Worm (Caenorhabditis elegans) whole organism, L2 larva: Measurements from ENCODE around the gene Y47D3A.20.

Experiments
- C34F6.9 ChIP-seq: fragments of 150-350 bp; optimal IDR thresholded peaks from 2 replicates; lab custom pipeline; 2014; ENCODE audit warnings: missing biosample characterization, missing genetic modification characterization
- F13H6.1 ChIP-seq: sonication (generic microtip); optimal IDR thresholded peaks from 2 replicates; lab custom pipeline; 2016; ENCODE audit warnings: missing genetic modification characterization, missing compliant biosample characterization
- R02D3.7 ChIP-seq: fragments of 150-350 bp; optimal IDR thresholded peaks from 2 replicates; lab custom pipeline; 2014; ENCODE audit warnings: missing biosample characterization, missing genetic modification characterization
- Y55F3AM.14 ChIP-seq: fragments of 200-800 bp; sonication (Bioruptor generic); optimal IDR thresholded peaks from 2 replicates; lab custom pipeline; 2018; ENCODE audit warnings: mild to moderate bottlenecking, missing genetic modification characterization, missing compliant biosample characterization
- ZK546.5 ChIP-seq: sonication (generic microtip); optimal IDR thresholded peaks from 2 replicates; lab custom pipeline; 2017; ENCODE audit warnings: missing biosample characterization, missing genetic modification characterization
- alr-1 ChIP-seq: fragments of 150-350 bp; optimal IDR thresholded peaks from 2 replicates; lab custom pipeline; 2014; ENCODE audit warnings: missing biosample characterization, missing genetic modification characterization
- blmp-1 ChIP-seq: sonication (generic microtip); optimal IDR thresholded peaks from 2 replicates; lab custom pipeline; 2017; ENCODE audit warnings: missing genetic modification characterization, mild to moderate bottlenecking, missing compliant biosample characterization, antibody characterized with exemption, moderate library complexity; ENCODE audit not compliant: insufficient read depth
- ceh-16 ChIP-seq: fragments of 150-350 bp; optimal IDR thresholded peaks from 2 replicates; lab custom pipeline; 2014; ENCODE audit warnings: missing biosample characterization, missing genetic modification characterization
- ceh-82 ChIP-seq: fragments of 150-350 bp; optimal IDR thresholded peaks from 2 replicates; lab custom pipeline; 2014; ENCODE audit warnings: missing biosample characterization, missing genetic modification characterization
- elt-1 ChIP-seq: fragments of 150-350 bp; optimal IDR thresholded peaks from 2 replicates; lab custom pipeline; 2014; ENCODE audit warnings: missing biosample characterization, missing genetic modification characterization
- fos-1 ChIP-seq: fragments of 150-350 bp; optimal IDR thresholded peaks from 2 replicates; lab custom pipeline; 2014; ENCODE audit warnings: missing biosample characterization, missing genetic modification characterization
- gmeb-1 ChIP-seq: fragments of 150-350 bp; optimal IDR thresholded peaks from 2 replicates; lab custom pipeline; 2014; ENCODE audit warnings: missing biosample characterization, missing genetic modification characterization
- lin-11 ChIP-seq: fragments of 150-350 bp; sonication (generic microtip); optimal IDR thresholded peaks from 2 replicates; lab custom pipeline; 2014; ENCODE audit warnings: missing biosample characterization, missing genetic modification characterization, inconsistent platforms, mixed read lengths
- lin-13 ChIP-seq: fragments of 150-350 bp; optimal IDR thresholded peaks from 2 replicates; lab custom pipeline; 2014; ENCODE audit warnings: missing biosample characterization, missing genetic modification reagents, missing genetic modification characterization
- lin-39 ChIP-seq: fragments of 150-350 bp; optimal IDR thresholded peaks from 2 replicates; lab custom pipeline; 2014; ENCODE audit warnings: missing biosample characterization, missing genetic modification reagents, missing genetic modification characterization
- mab-5 ChIP-seq: fragments of 150-350 bp; optimal IDR thresholded peaks from 2 replicates; lab custom pipeline; 2014; ENCODE audit warnings: missing biosample characterization, missing genetic modification characterization
- mbf-1 ChIP-seq: sonication (generic microtip); optimal IDR thresholded peaks from 2 replicates; lab custom pipeline; 2017; ENCODE audit warnings: missing biosample characterization, missing genetic modification characterization
- mdl-1 ChIP-seq, 2 experiments: fragments of 150-350 bp in 1 of 2; sonication (generic microtip) in 1 of 2; optimal IDR thresholded peaks; 2 replicates each; lab custom pipeline; 2017; ENCODE audit warnings: missing biosample characterization in 2 of 2, missing genetic modification characterization in 2 of 2
- nhr-10 ChIP-seq: sonication (generic microtip); optimal IDR thresholded peaks from 2 replicates; lab custom pipeline; 2017; ENCODE audit warnings: missing biosample characterization, missing genetic modification characterization
- nhr-12 ChIP-seq: fragments of 150-350 bp; optimal IDR thresholded peaks from 2 replicates; lab custom pipeline; 2014; ENCODE audit warnings: missing biosample characterization, missing genetic modification characterization
- nhr-129 ChIP-seq: fragments of 150-350 bp; optimal IDR thresholded peaks from 2 replicates; lab custom pipeline; 2014; ENCODE audit warnings: missing biosample characterization, missing genetic modification characterization
- nhr-21 ChIP-seq: fragments of 150-350 bp; optimal IDR thresholded peaks from 2 replicates; lab custom pipeline; 2014; ENCODE audit warnings: missing biosample characterization, missing genetic modification characterization
- nhr-23 ChIP-seq: fragments of 150-350 bp; optimal IDR thresholded peaks from 2 replicates; lab custom pipeline; 2014; ENCODE audit warnings: missing biosample characterization, missing genetic modification reagents, missing genetic modification characterization
- nhr-237 ChIP-seq: fragments of 150-350 bp; optimal IDR thresholded peaks from 2 replicates; lab custom pipeline; 2014; ENCODE audit warnings: missing biosample characterization, missing genetic modification characterization
- nhr-25 ChIP-seq: fragments of 150-350 bp; sonication (generic microtip); optimal IDR thresholded peaks from 3 replicates; lab custom pipeline; 2014; ENCODE audit warnings: missing biosample characterization, missing genetic modification characterization
- nhr-6 ChIP-seq: fragments of 150-350 bp; optimal IDR thresholded peaks from 2 replicates; lab custom pipeline; 2014; ENCODE audit warnings: missing biosample characterization, missing genetic modification characterization
- nhr-77 ChIP-seq: fragments of 150-350 bp; optimal IDR thresholded peaks from 2 replicates; lab custom pipeline; 2014; ENCODE audit warnings: missing biosample characterization, missing genetic modification characterization
- peb-1 ChIP-seq: fragments of 150-350 bp; optimal IDR thresholded peaks from 2 replicates; lab custom pipeline; 2014; ENCODE audit warnings: missing biosample characterization, missing genetic modification characterization
- sem-4 ChIP-seq: fragments of 150-350 bp; optimal IDR thresholded peaks from 2 replicates; lab custom pipeline; 2014; ENCODE audit warnings: missing biosample characterization, missing genetic modification reagents, missing genetic modification characterization
- skn-1 ChIP-seq: sonication (generic microtip); optimal IDR thresholded peaks from 2 replicates; lab custom pipeline; 2017; ENCODE audit warnings: missing biosample characterization, missing genetic modification characterization
- sma-3 ChIP-seq: sonication (generic microtip); optimal IDR thresholded peaks from 2 replicates; lab custom pipeline; 2016; ENCODE audit warnings: missing genetic modification reagents, missing genetic modification characterization, missing compliant biosample characterization
- sma-9 ChIP-seq, 2 experiments: fragments of 150-350 bp in 1 of 2; sonication (generic microtip) in 1 of 2; optimal IDR thresholded peaks; 2 replicates each; lab custom pipeline; 2014 to 2016; ENCODE audit warnings: missing genetic modification characterization in 2 of 2, mild to moderate bottlenecking in 1 of 2, missing biosample characterization in 1 of 2, missing compliant biosample characterization in 1 of 2, missing genetic modification reagents in 1 of 2, moderate library complexity in 1 of 2
- snpc-4 ChIP-seq: fragments of 150-350 bp; optimal IDR thresholded peaks from 2 replicates; lab custom pipeline; 2014; ENCODE audit warnings: missing biosample characterization, missing genetic modification characterization
- unc-39 ChIP-seq: fragments of 150-350 bp; optimal IDR thresholded peaks from 2 replicates; lab custom pipeline; 2014; ENCODE audit warnings: missing biosample characterization, missing genetic modification characterization
- unc-55 ChIP-seq: fragments of 150-350 bp; sonication (generic microtip); optimal IDR thresholded peaks from 3 replicates; lab custom pipeline; 2014; ENCODE audit warnings: missing biosample characterization, missing genetic modification reagents, missing genetic modification characterization
- unc-62 ChIP-seq: fragments of 150-350 bp; optimal IDR thresholded peaks from 2 replicates; lab custom pipeline; 2014; ENCODE audit warnings: missing biosample characterization, missing genetic modification reagents, missing genetic modification characterization
- zag-1 ChIP-seq: fragments of 150-350 bp; optimal IDR thresholded peaks from 2 replicates; lab custom pipeline; 2014; ENCODE audit warnings: missing biosample characterization, missing genetic modification characterization
- ztf-1 ChIP-seq: fragments of 200-800 bp; sonication (Bioruptor generic); conservative IDR thresholded peaks from 2 replicates; pipeline ENCODE4 v1.3.6; 2022; ENCODE audit warnings: missing genetic modification characterization, missing compliant biosample characterization
- ztf-11 ChIP-seq: sonication (generic microtip); optimal IDR thresholded peaks from 2 replicates; lab custom pipeline; 2017; ENCODE audit warnings: missing biosample characterization, missing genetic modification characterization
- ztf-4 ChIP-seq: fragments of 150-350 bp; optimal IDR thresholded peaks from 2 replicates; lab custom pipeline; 2014; ENCODE audit warnings: missing biosample characterization, missing genetic modification characterization

The Y47D3A.20 gene

DNA sequence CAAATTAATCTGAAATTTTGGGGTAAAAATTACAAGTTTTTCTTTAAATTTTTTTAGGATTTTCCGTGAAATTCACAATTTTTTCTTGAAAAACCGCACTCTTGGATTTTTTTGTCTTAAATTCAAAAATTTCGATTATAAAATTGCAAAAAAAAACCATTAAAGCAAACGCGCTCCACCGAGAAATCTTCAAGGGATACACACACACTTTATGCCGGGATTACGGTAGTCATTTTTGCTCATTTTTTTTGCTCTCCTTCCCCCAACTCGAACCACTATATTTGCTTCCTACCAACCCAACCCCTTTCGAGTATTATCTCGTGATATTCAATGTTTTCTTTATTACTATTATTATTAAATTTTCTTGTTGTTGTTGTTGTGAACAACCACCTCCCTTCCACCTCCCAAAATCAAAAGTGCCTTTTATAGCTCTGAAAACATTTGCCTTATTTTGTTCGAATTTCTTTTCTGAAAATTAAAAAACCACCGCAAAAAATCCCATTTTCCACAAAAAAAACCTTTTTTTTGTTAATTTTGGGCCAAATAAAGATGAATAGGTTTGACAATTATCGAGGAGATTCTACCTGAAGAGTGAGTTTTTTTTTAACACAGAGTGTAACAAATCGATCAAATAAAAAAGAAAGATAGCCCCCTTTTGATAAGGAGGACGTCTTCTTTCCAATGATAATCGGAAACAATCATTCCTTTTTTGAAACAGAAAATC is 23.0 kb upstream of the Y47D3A.20 start, which contains the start of gene Y47D3A.32:
TSS of gene Y47D3A.32 (plus strand) at position 674 of the 724 bp plus-strand sequence.
- TF ChIP-seq nhr-129 (tag; lab: Kevin White, UChicago) (no peak), unc-62 (GFP tag; lab: Kevin White, UChicago) (no peak), nhr-25 (tag; lab: Kevin White, UChicago) (no peak), mdl-1 (tag; optimal IDR thresholded peaks at IDR 0.05; lab: Kevin White, UChicago) (no peak), F13H6.1 (no peak), elt-1 (tag; lab: Kevin White, UChicago) (no peak), nhr-237 (tag; lab: Kevin White, UChicago) (no peak), ztf-4 (no peak), sma-3 (GFP tag; lab: Kevin White, UChicago) (no peak), skn-1 (tag; lab: Kevin White, UChicago) (no peak), nhr-21 (tag; lab: Kevin White, UChicago) (no peak), ceh-82 (tag; lab: Kevin White, UChicago) (no peak), nhr-12 (tag; lab: Kevin White, UChicago) (no peak), lin-13 (GFP tag; lab: Kevin White, UChicago) (no peak), mab-5 (tag; lab: Kevin White, UChicago) (no peak), mbf-1 (no peak)

DNA sequence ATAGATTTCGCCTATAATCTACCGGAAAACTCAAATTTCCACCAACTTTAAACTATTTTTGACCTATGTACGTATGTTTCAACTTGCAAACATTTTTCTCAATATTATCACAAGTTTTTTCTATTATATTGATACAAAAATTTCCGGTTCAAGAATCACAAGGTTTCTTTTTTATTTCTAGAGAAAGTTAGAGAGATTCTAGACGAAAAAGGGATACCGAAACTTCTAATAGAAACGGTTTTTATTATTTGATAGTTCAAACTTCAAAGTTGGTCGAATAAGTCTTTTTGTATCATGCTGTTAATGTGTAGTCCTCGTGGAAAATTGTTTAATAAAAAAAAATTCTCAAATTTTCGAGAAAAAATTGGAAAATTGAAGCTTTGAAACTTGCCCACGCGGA is 19.8 kb upstream of the Y47D3A.20 start:
- TF ChIP-seq nhr-129 (tag; lab: Kevin White, UChicago) (no peak), gmeb-1 (tag; lab: Kevin White, UChicago) (peak; percentile 23), nhr-23 (tag; lab: Kevin White, UChicago) (no peak), blmp-1 (tag; lab: Kevin White, UChicago) (peak; percentile 70), C34F6.9 (tag; lab: Kevin White, UChicago) (no peak), unc-39 (no peak), nhr-25 (tag; lab: Kevin White, UChicago) (peak; percentile 82), peb-1 (tag; lab: Kevin White, UChicago) (no peak), ceh-16 (tag; lab: Kevin White, UChicago) (no peak), zag-1 (no peak), mdl-1 (tag; optimal IDR thresholded peaks at IDR 0.05; lab: Kevin White, UChicago) (no peak), nhr-10 (tag; lab: Kevin White, UChicago) (no peak), nhr-12 (tag; lab: Kevin White, UChicago) (no peak), ZK546.5 (tag; lab: Kevin White, UChicago) (no peak), unc-55 (no peak), nhr-6 (tag; lab: Kevin White, UChicago) (no peak), snpc-4 (no peak), R02D3.7 (tag; lab: Kevin White, UChicago) (no peak), lin-11 (tag; lab: Kevin White, UChicago) (no peak), ztf-11 (tag; lab: Kevin White, UChicago) (no peak), fos-1 (tag; lab: Kevin White, UChicago) (no peak), lin-39 (tag; lab: Kevin White, UChicago) (no peak), alr-1 (tag; lab: Kevin White, UChicago) (no peak), nhr-77 (tag; lab: Kevin White, UChicago) (no peak), sma-9 (GFP tag; optimal IDR thresholded peaks at IDR 0.05; lab: Kevin White, UChicago) (peak; percentile 75), sma-9 (tag; optimal IDR thresholded peaks at IDR 0.05; lab: Kevin White, UChicago) (no peak), sma-3 (GFP tag; lab: Kevin White, UChicago) (peak; percentile 23), ztf-1 (no peak), Y55F3AM.14 (GFP tag; lab: Kevin White, UChicago) (no peak), sem-4 (tag; lab: Kevin White, UChicago) (no peak), nhr-21 (tag; lab: Kevin White, UChicago) (peak; percentile 38)
- TF ChIP-seq, all 48 proteins: peak for 6
